Fruit fly (Drosophila melanogaster): ENCODE results near the gene CG3982.

The CG3982 gene

DNA sequence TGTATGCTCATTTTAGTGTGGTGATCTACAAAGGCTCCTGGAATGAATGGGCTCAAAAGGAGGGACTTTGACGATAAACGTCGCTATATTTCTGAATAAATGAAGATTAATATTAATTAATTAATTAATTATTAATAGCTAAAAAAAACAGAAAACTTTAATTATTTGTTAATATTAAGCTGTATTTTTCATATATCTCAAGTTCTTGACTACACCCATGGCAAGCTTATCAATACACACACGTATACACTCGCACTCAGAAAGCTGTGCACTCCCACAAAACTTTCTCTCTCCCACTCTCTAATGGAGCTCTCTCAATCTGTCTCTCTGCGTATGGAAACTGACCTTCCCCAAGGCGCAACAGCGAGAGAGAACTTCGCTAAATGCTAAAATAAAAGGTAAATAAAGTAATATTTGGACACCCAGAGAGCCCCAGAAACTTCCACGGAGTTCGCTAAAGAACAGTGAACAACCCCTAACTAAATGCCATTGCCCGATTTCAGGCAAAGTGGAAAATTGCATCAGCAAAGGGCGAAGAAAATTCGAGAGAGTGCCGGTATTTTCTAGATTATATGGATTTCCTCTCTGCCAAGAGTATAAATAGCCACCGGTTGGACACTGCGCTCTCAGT, 43.7 kb downstream of the CG3982 start (continued):
- TF ChIP-seq CG18262 (tag; optimal IDR thresholded peaks at IDR 0.05) (peak; percentile 65), Mrtf (GFP tag; IDR thresholded peaks at IDR 0.05) (peak; percentile 18; the same call in 1 of the 3 replicates), CG2202 (tag; optimal IDR thresholded peaks at IDR 0.05) (peak; percentile 1), CG14667 (GFP tag; IDR thresholded peaks at IDR 0.05) (0 out of 2 replicates have a peak, but pooled peaks have one; percentile 23), CG4820 (GFP tag; optimal IDR thresholded peaks at IDR 0.05) (peak; percentile 59), unpg (GFP tag; optimal IDR thresholded peaks at IDR 0.05) (peak; percentile 80), CG16863 (GFP tag; optimal IDR thresholded peaks at IDR 0.05) (peak; percentile 13), CG13123 (GFP tag; optimal IDR thresholded peaks at IDR 0.05) (no peak), al (GFP tag; IDR thresholded peaks at IDR 0.05) (no peak), bigmax (GFP tag; optimal IDR thresholded peaks at IDR 0.05) (no peak), CG16779 (GFP tag; IDR thresholded peaks at IDR 0.05) (no peak), Myb (GFP tag; optimal IDR thresholded peaks at IDR 0.05) (no peak), CG10321 (GFP tag; IDR thresholded peaks at IDR 0.05) (no peak), CG11093 (GFP tag; IDR thresholded peaks at IDR 0.05) (peak; percentile 53; the same call in 1 of the 3 replicates), CG12219 (GFP tag; optimal IDR thresholded peaks at IDR 0.05) (peak; percentile 44), CG18599 (GFP tag; optimal IDR thresholded peaks at IDR 0.05) (peak; percentile 86), pho (GFP tag; optimal IDR thresholded peaks at IDR 0.05) (no peak), CG17829 (tag; optimal IDR thresholded peaks at IDR 0.05) (peak; percentile 67), fu2 (GFP tag; optimal IDR thresholded peaks at IDR 0.05) (no peak), pfk (GFP tag; optimal IDR thresholded peaks at IDR 0.05) (no peak), CG4282 (GFP tag; optimal IDR thresholded peaks at IDR 0.05) (no peak), sqz (GFP tag; optimal IDR thresholded peaks at IDR 0.05) (no peak), Spps (tag; optimal IDR thresholded peaks at IDR 0.05) (peak; percentile 46), CG6654 (GFP tag; optimal IDR thresholded peaks at IDR 0.05) (no peak), sima (GFP tag; optimal IDR thresholded peaks at IDR 0.05) (no peak), lilli (GFP tag; optimal IDR thresholded peaks at IDR 0.05) (peak; percentile 26), luna (GFP tag; optimal IDR thresholded peaks at IDR 0.05) (no peak), caup (GFP tag; optimal IDR thresholded peaks at IDR 0.05; ENCODE audit: severe bottlenecking) (peak; percentile 54), Sin3A (optimal IDR thresholded peaks at IDR 0.05) (no peak), lov (optimal IDR thresholded peaks at IDR 0.05) (no peak), lov (GFP tag; IDR thresholded peaks at IDR 0.05) (peak; percentile 46; the same call in 1 of the 3 replicates), CG16813 (GFP tag; IDR thresholded peaks at IDR 0.05; ENCODE audit: partially characterized antibody) (no peak), CG33557 (GFP tag; optimal IDR thresholded peaks at IDR 0.05) (peak; percentile 34), CG11723 (GFP tag; optimal IDR thresholded peaks at IDR 0.05) (peak; percentile 51), CG9876 (GFP tag; optimal IDR thresholded peaks at IDR 0.05) (no peak), Oaz (GFP tag; IDR thresholded peaks at IDR 0.05) (peak; percentile 55), CG8478 (optimal IDR thresholded peaks at IDR 0.05) (no peak), HLHmδ (GFP tag; optimal IDR thresholded peaks at IDR 0.05) (no peak), croc (GFP tag; conservative IDR thresholded peaks at IDR 0.05) (no peak; the same call in 2 of the 3 replicates), Hr39 (optimal IDR thresholded peaks at IDR 0.05) (no peak), Awh (GFP tag; IDR thresholded peaks at IDR 0.05) (peak; percentile 87), Sry-β (GFP tag; optimal IDR thresholded peaks at IDR 0.05) (no peak), nmo (GFP tag; optimal IDR thresholded peaks at IDR 0.05) (peak; percentile 54), zfh2 (GFP tag; optimal IDR thresholded peaks at IDR 0.05) (no peak), btn (GFP tag; optimal IDR thresholded peaks at IDR 0.05) (no peak), CG11085 (GFP tag; IDR thresholded peaks at IDR 0.05) (no peak), Gsc (GFP tag; IDR thresholded peaks at IDR 0.05) (no peak), CG17359 (tag; optimal IDR thresholded peaks at IDR 0.05) (peak; percentile 82), gfzf (GFP tag; optimal IDR thresholded peaks at IDR 0.05) (no peak), CG10209 (GFP tag; optimal IDR thresholded peaks at IDR 0.05) (peak; percentile 57), Tbp (GFP tag; optimal IDR thresholded peaks at IDR 0.05) (no peak)

Data from whole organism, embryonic.